Fruit fly (Drosophila melanogaster) Kc167 (cell line): ENCODE measurements around the gene gish.

Experiments used
- Myc ChIP-seq: fragments of >200 bp; optimal IDR thresholded peaks from 2 replicates; lab custom pipeline; 2017; ENCODE audit warnings: missing external identifiers
- Sin3A ChIP-seq: fragments of >200 bp; optimal IDR thresholded peaks from 2 replicates; lab custom pipeline; 2018; ENCODE audit warnings: missing external identifiers
- h ChIP-seq: fragments of >200 bp; optimal IDR thresholded peaks from 3 replicates; lab custom pipeline; 2018; ENCODE audit warnings: missing external identifiers
- insv ChIP-seq: fragments of >200 bp; optimal IDR thresholded peaks from 3 replicates; lab custom pipeline; 2018; ENCODE audit warnings: missing external identifiers
- psq ChIP-seq: fragments of >200 bp; optimal IDR thresholded peaks from 2 replicates; lab custom pipeline; 2017; ENCODE audit warnings: missing external identifiers
- ttk ChIP-seq: sonication (Bioruptor generic); optimal IDR thresholded peaks from 2 replicates; lab custom pipeline; 2017; ENCODE audit warnings: missing external identifiers

dm6 chr3R:16223252-16224037 lies 48.8 kb upstream of the gish start:
- TF ChIP-seq ttk (lab: Kevin White, UChicago) (no peak), insv (no peak), psq (lab: Kevin White, UChicago) (no peak), h (lab: Kevin White, UChicago) (no peak), Myc (lab: Kevin White, UChicago) (no peak), Sin3A (lab: Kevin White, UChicago) (no peak)
